Worm (Caenorhabditis elegans) whole organism, early embryonic: ENCODE data around the gene smg-3.

ENCODE experiments used
- B0310.2 ChIP-seq: sonication (generic microtip); optimal IDR thresholded peaks from 2 replicates; lab custom pipeline; 2016; ENCODE audit warnings: mild to moderate bottlenecking, missing genetic modification characterization, missing compliant biosample characterization
- F13C5.2 ChIP-seq: sonication (generic microtip); optimal IDR thresholded peaks from 2 replicates; lab custom pipeline; 2017; ENCODE audit warnings: mild to moderate bottlenecking, missing genetic modification characterization, inconsistent platforms, missing compliant biosample characterization
- aly-1 ChIP-seq: sonication (generic microtip); optimal IDR thresholded peaks from 2 replicates; lab custom pipeline; 2016; ENCODE audit warnings: missing genetic modification characterization, missing compliant biosample characterization
- ama-1 ChIP-seq: fragments of 150-350 bp; optimal IDR thresholded peaks from 2 replicates; lab custom pipeline; 2014
- ceh-13 ChIP-seq: fragments of 200-800 bp; sonication (Bioruptor generic); optimal IDR thresholded peaks from 2 replicates; lab custom pipeline; 2018; ENCODE audit warnings: mild to moderate bottlenecking, missing genetic modification characterization, missing compliant biosample characterization
- ceh-36 ChIP-seq: sonication (generic microtip); optimal IDR thresholded peaks from 2 replicates; lab custom pipeline; 2016; ENCODE audit warnings: missing genetic modification characterization, inconsistent platforms, missing compliant biosample characterization
- ets-7 ChIP-seq: sonication (generic microtip); optimal IDR thresholded peaks from 2 replicates; lab custom pipeline; 2016; ENCODE audit warnings: missing genotype, missing genetic modification characterization, missing compliant biosample characterization
- flt-1 ChIP-seq: fragments of 200-800 bp; sonication (Bioruptor generic); IDR thresholded peaks from 2 replicates; pipeline ENCODE4 v1.3.6; 2022; ENCODE audit warnings: missing genetic modification characterization, missing compliant biosample characterization
- hmbx-1 ChIP-seq: sonication (generic microtip); optimal IDR thresholded peaks from 2 replicates; lab custom pipeline; 2016; ENCODE audit warnings: mild to moderate bottlenecking, missing genetic modification characterization, missing compliant biosample characterization
- hmg-4 ChIP-seq: fragments of 200-800 bp; sonication (Bioruptor generic); optimal IDR thresholded peaks from 2 replicates; lab custom pipeline; 2018; ENCODE audit warnings: mild to moderate bottlenecking, missing genetic modification characterization, missing compliant biosample characterization
- hnd-1 ChIP-seq: sonication (generic microtip); optimal IDR thresholded peaks from 2 replicates; lab custom pipeline; 2016; ENCODE audit warnings: missing genetic modification characterization, missing compliant biosample characterization
- pes-1 ChIP-seq: fragments of 200-800 bp; sonication (Bioruptor generic); IDR thresholded peaks from 2 replicates; pipeline ENCODE4 v1.3.6; 2022; ENCODE audit warnings: missing genetic modification reagents, missing genetic modification characterization, missing compliant biosample characterization
- scrt-1 ChIP-seq: fragments of 200-800 bp; sonication (Bioruptor generic); IDR thresholded peaks from 2 replicates; pipeline ENCODE4 v1.3.6; 2022; ENCODE audit warnings: missing genetic modification characterization, missing compliant biosample characterization
- sea-1 ChIP-seq: fragments of 200-800 bp; sonication (Bioruptor generic); conservative IDR thresholded peaks from 2 replicates; pipeline ENCODE4 v1.3.6; 2022; ENCODE audit warnings: missing genetic modification characterization, missing compliant biosample characterization
- tbx-11 ChIP-seq: fragments of 200-800 bp; sonication (Bioruptor generic); IDR thresholded peaks from 2 replicates; pipeline ENCODE4 v1.3.6; 2022; ENCODE audit warnings: missing genetic modification characterization, missing compliant biosample characterization
- tbx-37 ChIP-seq: fragments of 200-800 bp; sonication (Bioruptor generic); conservative IDR thresholded peaks from 2 replicates; pipeline ENCODE4 v1.3.6; 2022; ENCODE audit warnings: missing genetic modification reagents, missing genetic modification characterization, missing compliant biosample characterization
- tra-4 ChIP-seq: sonication (generic microtip); optimal IDR thresholded peaks from 2 replicates; lab custom pipeline; 2017; ENCODE audit warnings: missing genetic modification characterization, missing compliant biosample characterization

Gene smg-3

DNA sequence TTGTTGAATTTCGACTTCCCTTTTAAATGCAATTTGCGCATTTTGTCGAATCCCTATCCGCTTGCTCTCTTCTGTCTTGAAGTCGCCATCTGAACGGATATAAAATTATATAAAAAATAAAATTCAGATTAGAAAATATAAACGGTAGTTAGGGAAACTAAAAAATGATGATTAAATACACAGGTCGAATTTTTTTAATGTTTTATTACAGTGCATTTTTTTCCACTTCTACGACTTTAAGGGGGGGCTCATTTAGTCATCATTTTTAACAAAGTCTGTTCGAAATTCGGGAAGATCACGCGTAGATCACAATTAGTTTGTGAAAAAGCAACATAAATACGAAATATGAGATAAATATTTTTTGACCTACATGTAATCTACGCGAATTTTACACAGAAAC lies 30.0 kb downstream of the smg-3 start, which contains the start of gene Y73B6BL.14:
Gene Y73B6BL.14 (minus strand): TSS at position 101 of the 400 bp plus-strand sequence.
- TF ChIP-seq ama-1 (lab: Kevin White, UChicago) (no peak), ceh-13 (GFP tag; lab: Kevin White, UChicago) (no peak), tbx-37 (no peak), scrt-1 (GFP tag; lab: Robert Waterston, UW) (no peak), F13C5.2 (tag; lab: Kevin White, UChicago) (no peak), flt-1 (GFP tag; lab: Robert Waterston, UW) (no peak), sea-1 (no peak), tra-4 (tag; lab: Kevin White, UChicago) (no peak), hnd-1 (tag; lab: Kevin White, UChicago) (no peak), ceh-36 (no peak), pes-1 (GFP tag; lab: Robert Waterston, UW) (no peak), B0310.2 (tag; lab: Kevin White, UChicago) (no peak), hmg-4 (GFP tag; lab: Kevin White, UChicago) (no peak), ets-7 (no peak), tbx-11 (GFP tag; lab: Robert Waterston, UW) (no peak), hmbx-1 (no peak), aly-1 (tag; lab: Kevin White, UChicago) (no peak)

DNA sequence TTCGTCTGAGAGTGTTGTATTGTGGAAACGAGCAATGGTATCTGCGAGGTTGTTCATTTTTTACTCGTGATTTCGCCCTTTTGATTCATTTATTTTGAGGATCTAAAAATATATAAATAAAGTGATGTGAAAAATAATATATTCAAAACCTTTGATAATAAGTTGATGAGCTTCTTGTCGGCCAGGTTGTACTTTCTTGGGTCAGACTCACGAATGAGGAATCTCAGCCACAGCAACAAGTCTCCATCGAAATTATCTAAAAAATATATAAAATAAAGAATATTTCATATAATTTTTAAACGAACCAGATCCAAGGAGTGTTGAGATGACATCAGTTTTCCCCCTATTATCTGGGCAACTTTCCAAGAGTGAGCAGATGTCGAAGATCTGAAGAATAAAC lies 30.5 kb downstream of the smg-3 start, which contains the start of gene Y73B6BL.288:
Gene Y73B6BL.288 (minus strand): TSS at position 101 of the 400 bp plus-strand sequence.
- TF ChIP-seq hmg-4 (GFP tag; lab: Kevin White, UChicago) (no peak), ceh-36 (no peak), scrt-1 (GFP tag; lab: Robert Waterston, UW) (no peak), tbx-37 (no peak), aly-1 (tag; lab: Kevin White, UChicago) (no peak), sea-1 (no peak), tbx-11 (GFP tag; lab: Robert Waterston, UW) (no peak), B0310.2 (tag; lab: Kevin White, UChicago) (no peak), ama-1 (lab: Kevin White, UChicago) (no peak), pes-1 (GFP tag; lab: Robert Waterston, UW) (no peak), flt-1 (GFP tag; lab: Robert Waterston, UW) (no peak), ceh-13 (GFP tag; lab: Kevin White, UChicago) (no peak), hnd-1 (tag; lab: Kevin White, UChicago) (no peak), hmbx-1 (no peak)

ce11 chrIV:6337353-6337752 lies 35.5 kb downstream of the smg-3 start, which contains the start of gene ipla-6:
ipla-6 (plus strand) TSS chrIV:6337653.
- TF ChIP-seq tbx-11 (GFP tag; lab: Robert Waterston, UW) (no peak), ceh-13 (GFP tag; lab: Kevin White, UChicago) (no peak), ets-7 (no peak), hnd-1 (tag; lab: Kevin White, UChicago) (no peak), hmg-4 (GFP tag; lab: Kevin White, UChicago) (no peak), scrt-1 (GFP tag; lab: Robert Waterston, UW) (no peak), pes-1 (GFP tag; lab: Robert Waterston, UW) (no peak), hmbx-1 (no peak), ceh-36 (no peak), flt-1 (GFP tag; lab: Robert Waterston, UW) (no peak), aly-1 (tag; lab: Kevin White, UChicago) (no peak), tra-4 (tag; lab: Kevin White, UChicago) (no peak), B0310.2 (tag; lab: Kevin White, UChicago) (no peak), sea-1 (no peak)

- no peak for TF ChIP-seq pes-1 (GFP tag; lab: Robert Waterston, UW)
Measured at ce11 chrIV:6336748-6337147, 36.1 kb downstream of the smg-3 start.

DNA sequence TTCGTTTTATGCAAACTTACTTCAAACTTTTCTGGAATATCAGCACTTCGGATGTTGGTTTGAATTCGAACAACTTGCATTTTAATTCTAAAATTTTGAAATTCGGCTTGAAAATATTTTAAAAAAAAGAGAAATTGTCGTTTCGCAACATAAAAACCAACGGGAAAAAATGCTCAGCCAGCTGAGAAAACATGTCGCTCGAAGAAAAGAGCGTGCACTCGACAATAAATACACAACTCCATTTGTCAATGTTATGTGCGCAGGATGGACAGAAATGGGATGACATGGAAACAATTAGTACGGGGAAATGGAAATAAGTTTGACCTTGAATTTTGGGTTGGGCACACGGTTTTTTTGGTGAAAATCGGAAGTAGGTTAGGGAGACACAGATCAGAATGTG lies 37.0 kb downstream of the smg-3 start, which contains the start of gene mif-4:
Gene mif-4 (minus strand): TSS at position 87 of the 400 bp plus-strand sequence.
- no peak for TF ChIP-seq ets-7
- no peak for TF ChIP-seq flt-1 (GFP tag; lab: Robert Waterston, UW)
- TF ChIP-seq hmbx-1, result no peak
- TF ChIP-seq F13C5.2 (tag; lab: Kevin White, UChicago), result no peak
- TF ChIP-seq sea-1, result no peak
- TF ChIP-seq ceh-36, result no peak
- TF ChIP-seq aly-1 (tag; lab: Kevin White, UChicago), result no peak

- no peak for TF ChIP-seq sea-1
- no peak for TF ChIP-seq ceh-36
- TF ChIP-seq F13C5.2 (tag; lab: Kevin White, UChicago), result no peak
- no peak for TF ChIP-seq tbx-11 (GFP tag; lab: Robert Waterston, UW)
- TF ChIP-seq hmg-4 (GFP tag; lab: Kevin White, UChicago), result no peak
- no peak for TF ChIP-seq tra-4 (tag; lab: Kevin White, UChicago)
- no peak for TF ChIP-seq pes-1 (GFP tag; lab: Robert Waterston, UW)
Measured at ce11 chrIV:6333915-6334314, 39.0 kb downstream of the smg-3 start, which contains the start of gene blos-2. blos-2 (plus strand) TSS chrIV:6334215.

DNA sequence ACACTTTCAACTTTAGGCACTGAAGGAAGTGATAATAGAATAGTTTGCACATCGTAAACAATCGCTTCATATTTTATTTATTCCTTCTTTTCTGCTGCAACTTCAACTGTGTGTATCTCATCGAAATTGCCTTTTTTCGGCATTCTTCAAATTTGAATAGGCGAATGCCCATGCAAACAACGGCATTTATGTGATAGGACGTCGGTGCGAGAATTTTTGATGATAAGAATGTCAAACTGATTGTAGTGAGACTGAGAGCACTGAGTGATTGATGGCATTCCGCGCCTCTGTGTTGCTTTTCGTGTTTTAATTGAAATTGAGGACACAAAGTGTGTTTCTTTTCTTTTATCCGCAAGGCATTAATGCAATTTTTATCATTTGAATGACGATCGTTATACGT lies 42.1 kb downstream of the smg-3 start:
- TF ChIP-seq hnd-1 (tag; lab: Kevin White, UChicago) (no peak), ets-7 (no peak), B0310.2 (tag; lab: Kevin White, UChicago) (no peak), tra-4 (tag; lab: Kevin White, UChicago) (no peak), ceh-13 (GFP tag; lab: Kevin White, UChicago) (no peak), aly-1 (tag; lab: Kevin White, UChicago) (no peak), tbx-11 (GFP tag; lab: Robert Waterston, UW) (no peak), F13C5.2 (tag; lab: Kevin White, UChicago) (no peak)

DNA sequence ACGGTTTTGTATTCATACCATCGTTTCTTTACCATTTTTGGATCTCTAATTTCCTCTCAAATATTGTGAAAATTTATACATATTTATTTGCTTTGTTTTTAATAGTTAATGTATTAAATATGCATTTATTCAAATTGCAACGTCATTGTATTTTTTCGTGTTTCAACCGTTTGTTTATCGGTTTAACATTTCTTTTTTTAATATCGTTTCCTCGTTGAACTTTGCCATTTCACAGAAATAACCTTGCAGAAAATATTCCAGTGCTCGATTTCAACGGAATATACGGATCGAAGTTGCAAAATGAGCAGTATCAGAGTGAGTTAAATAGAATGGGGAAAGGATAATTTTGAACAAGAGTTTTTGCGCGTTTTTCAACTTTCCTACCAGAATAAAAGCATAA lies 43.6 kb downstream of the smg-3 start, which contains the start of gene seu-1:
Gene seu-1 (plus strand): TSS at position 301 of the 400 bp plus-strand sequence.
- TF ChIP-seq flt-1 (GFP tag; lab: Robert Waterston, UW) (no peak), ama-1 (lab: Kevin White, UChicago) (no peak), F13C5.2 (tag; lab: Kevin White, UChicago) (no peak), hmbx-1 (no peak), ceh-13 (GFP tag; lab: Kevin White, UChicago) (no peak), tra-4 (tag; lab: Kevin White, UChicago) (no peak), hmg-4 (GFP tag; lab: Kevin White, UChicago) (no peak), tbx-11 (GFP tag; lab: Robert Waterston, UW) (no peak), sea-1 (no peak), B0310.2 (tag; lab: Kevin White, UChicago) (no peak), ets-7 (no peak), tbx-37 (no peak), aly-1 (tag; lab: Kevin White, UChicago) (no peak), ceh-36 (no peak), scrt-1 (GFP tag; lab: Robert Waterston, UW) (no peak), pes-1 (GFP tag; lab: Robert Waterston, UW) (no peak), hnd-1 (tag; lab: Kevin White, UChicago) (no peak)
